Worm (Caenorhabditis elegans): Measurements from ENCODE around the gene nstp-5.

ce11 chrIV:12840348-12840747 lies 15.0 kb upstream of the nstp-5 start:
- no peak for TF ChIP-seq elt-3 (tag; optimal IDR thresholded peaks at IDR 0.05)
- no peak for TF ChIP-seq zag-1 (tag; optimal IDR thresholded peaks at IDR 0.05)
- no peak for TF ChIP-seq unc-62 (GFP tag; optimal IDR thresholded peaks at IDR 0.05)
- TF ChIP-seq lin-13 (GFP tag; optimal IDR thresholded peaks at IDR 0.05), result no peak
- TF ChIP-seq fos-1 (tag; optimal IDR thresholded peaks at IDR 0.05), result peak; percentile 38
- TF ChIP-seq ztf-11 (tag; optimal IDR thresholded peaks at IDR 0.05), result no peak
- TF ChIP-seq nhr-77 (tag; optimal IDR thresholded peaks at IDR 0.05), result no peak
